Worm (Caenorhabditis elegans): ENCODE data around the gene R09E10.5.
A peak's percentile ranks its signal among the peaks of the same experiment; 100 is the strongest.

The R09E10.5 gene

ce11 chrIV:10252350-10252792 lies 49.7 kb downstream of the R09E10.5 start:
- TF ChIP-seq rcor-1 (GFP tag; IDR thresholded peaks at IDR 0.05) (0 out of 2 replicates have a peak, but pooled peaks have one; percentile 43), sdz-38 (tag; optimal IDR thresholded peaks at IDR 0.05) (no peak), lin-26 (GFP tag; IDR thresholded peaks at IDR 0.05) (no peak; the same call in 1 of the 2 replicates), gei-17 (GFP tag; optimal IDR thresholded peaks at IDR 0.05) (peak; percentile 49), hlh-12 (tag; optimal IDR thresholded peaks at IDR 0.05) (no peak), C17E4.6 (GFP tag; IDR thresholded peaks at IDR 0.05) (no peak), Y79H2A.3 (GFP tag; conservative IDR thresholded peaks at IDR 0.05) (no peak), akir-1 (GFP tag; optimal IDR thresholded peaks at IDR 0.05) (no peak), nhr-90 (tag; optimal IDR thresholded peaks at IDR 0.05) (peak; percentile 50), ceh-91 (GFP tag; IDR thresholded peaks at IDR 0.05) (no peak), ztf-3 (GFP tag; optimal IDR thresholded peaks at IDR 0.05) (peak; percentile 60), ceh-27 (GFP tag; optimal IDR thresholded peaks at IDR 0.05) (peak; percentile 72), pha-4 (tag; optimal IDR thresholded peaks at IDR 0.05) (no peak), ama-1 (optimal IDR thresholded peaks at IDR 0.05) (no peak), ama-1 (GFP tag; optimal IDR thresholded peaks at IDR 0.05) (no peak), F22D6.2 (tag; optimal IDR thresholded peaks at IDR 0.05) (peak; percentile 46), lsl-1 (GFP tag; optimal IDR thresholded peaks at IDR 0.05) (no peak), ztf-28 (GFP tag; IDR thresholded peaks at IDR 0.05) (no peak), madf-6 (GFP tag; IDR thresholded peaks at IDR 0.05) (peak; percentile 12; the same call in 1 of the 2 replicates), lir-1 (GFP tag; conservative IDR thresholded peaks at IDR 0.05) (peak; percentile 59; the same call in 1 of the 2 replicates), ztf-26 (tag; optimal IDR thresholded peaks at IDR 0.05) (peak; percentile 43), unc-62 (GFP tag; optimal IDR thresholded peaks at IDR 0.05) (peak; percentile 41), hmg-1.2 (GFP tag; IDR thresholded peaks at IDR 0.05) (peak; percentile 84), F37B4.10 (GFP tag; IDR thresholded peaks at IDR 0.05) (no peak), ztf-6 (GFP tag; IDR thresholded peaks at IDR 0.05) (no peak), aptf-3 (GFP tag; IDR thresholded peaks at IDR 0.05) (no peak), dpl-1 (GFP tag; optimal IDR thresholded peaks at IDR 0.05) (no peak), nfyb-1 (GFP tag; IDR thresholded peaks at IDR 0.05) (peak; percentile 79), bed-1 (GFP tag; IDR thresholded peaks at IDR 0.05) (no peak), nhr-80 (tag; optimal IDR thresholded peaks at IDR 0.05) (peak; percentile 95), ZK185.1 (tag; optimal IDR thresholded peaks at IDR 0.05; ENCODE audit: poor library complexity, severe bottlenecking) (peak; percentile 32), bed-2 (GFP tag; IDR thresholded peaks at IDR 0.05) (no peak), mxl-1 (tag; optimal IDR thresholded peaks at IDR 0.05) (peak; percentile 19), Y67H2A.10 (GFP tag; conservative IDR thresholded peaks at IDR 0.05) (no peak), ztf-18 (tag; optimal IDR thresholded peaks at IDR 0.05) (peak; percentile 21), mcd-1 (GFP tag; IDR thresholded peaks at IDR 0.05) (peak; percentile 71), cebp-1 (GFP tag; IDR thresholded peaks at IDR 0.05) (peak; percentile 50; the same call in 1 of the 2 replicates), cebp-1 (tag; optimal IDR thresholded peaks at IDR 0.05) (peak; percentile 89), lin-40 (tag; optimal IDR thresholded peaks at IDR 0.05) (peak; percentile 91), Y53G8AR.9 (GFP tag; conservative IDR thresholded peaks at IDR 0.05) (peak; percentile 71), Y95B8A.8 (GFP tag; IDR thresholded peaks at IDR 0.05) (no peak), mel-28 (tag; optimal IDR thresholded peaks at IDR 0.05; ENCODE audit: borderline replicate concordance) (no peak), cebp-2 (GFP tag; IDR thresholded peaks at IDR 0.05) (no peak), T26A5.8 (tag; optimal IDR thresholded peaks at IDR 0.05) (no peak), F57C9.4 (tag; optimal IDR thresholded peaks at IDR 0.05) (no peak), pbrm-1 (GFP tag; IDR thresholded peaks at IDR 0.05) (peak; percentile 81), let-526 (GFP tag; IDR thresholded peaks at IDR 0.05) (peak; percentile 33; the same call in 1 of the 2 replicates), repo-1 (tag; optimal IDR thresholded peaks at IDR 0.05) (no peak), K12H6.12 (tag; optimal IDR thresholded peaks at IDR 0.05) (peak; percentile 93), die-1 (tag; optimal IDR thresholded peaks at IDR 0.05) (peak; percentile 39), attf-5 (GFP tag; optimal IDR thresholded peaks at IDR 0.05) (peak; percentile 93)
